Worm (Caenorhabditis elegans): ENCODE measurements around the gene K02C4.5.
A peak's percentile ranks its signal among the peaks of the same experiment; 100 is the strongest.

K02C4.5 gene

DNA sequence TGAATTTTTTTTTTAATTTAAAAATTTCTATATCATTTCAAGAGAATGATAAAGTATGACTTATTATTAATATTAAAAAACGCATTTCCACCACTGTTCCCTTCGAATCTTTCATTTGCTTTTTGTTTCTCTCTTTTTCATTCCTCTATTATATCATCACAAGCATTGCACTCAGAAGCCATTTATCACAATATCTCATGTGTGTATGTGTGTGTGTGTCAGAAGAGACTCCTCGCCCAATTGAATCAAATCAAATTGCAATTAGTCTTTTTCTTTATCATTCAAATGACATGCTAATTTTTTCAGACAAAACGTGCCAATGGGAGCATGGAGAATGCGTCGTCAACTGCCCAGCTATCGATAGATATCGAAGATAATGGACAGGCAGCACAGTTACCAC lies 37.9 kb downstream of the K02C4.5 start, which contains the start of gene unc-105:
TSS of gene unc-105 (plus strand) at position 301 of the 400 bp plus-strand sequence.
- no peak for TF ChIP-seq egl-13 (tag; optimal IDR thresholded peaks at IDR 0.05)
- no peak for TF ChIP-seq lin-15B (tag; optimal IDR thresholded peaks at IDR 0.05)
- peak; percentile 26 for TF ChIP-seq rnt-1 (tag; optimal IDR thresholded peaks at IDR 0.05)

DNA sequence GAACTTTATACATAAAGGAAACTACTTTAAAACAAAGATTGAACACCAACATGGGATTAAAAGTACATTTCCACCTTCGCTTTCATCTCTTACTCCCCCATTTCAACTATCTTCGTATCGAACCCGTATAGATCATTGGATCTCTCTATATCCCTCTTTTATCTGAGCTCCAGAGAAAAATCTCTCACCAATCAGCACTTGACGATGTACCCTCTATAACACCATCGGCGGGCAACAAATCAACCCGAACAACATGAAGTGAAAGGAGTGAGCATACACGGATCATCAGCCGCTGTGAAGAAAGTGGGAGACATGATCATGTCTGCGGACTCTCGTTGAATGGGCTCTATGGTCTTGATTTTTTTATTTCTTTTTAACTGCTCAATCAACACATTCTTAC lies 39.2 kb downstream of the K02C4.5 start:
- no peak for TF ChIP-seq blmp-1 (tag; optimal IDR thresholded peaks at IDR 0.05)
- TF ChIP-seq lin-14 (GFP tag; optimal IDR thresholded peaks at IDR 0.05), result peak; percentile 68
- TF ChIP-seq nhr-71 (tag; optimal IDR thresholded peaks at IDR 0.05), result peak; percentile 11
- TF ChIP-seq egl-27 (tag; optimal IDR thresholded peaks at IDR 0.05), result no peak
- TF ChIP-seq sox-4 (tag; optimal IDR thresholded peaks at IDR 0.05), result no peak
- TF ChIP-seq Y116A8C.19 (tag; optimal IDR thresholded peaks at IDR 0.05; ENCODE audit: borderline replicate concordance), result no peak
- TF ChIP-seq nhr-77 (tag; optimal IDR thresholded peaks at IDR 0.05), result no peak
- TF ChIP-seq rnt-1 (tag; optimal IDR thresholded peaks at IDR 0.05), result peak; percentile 70

DNA sequence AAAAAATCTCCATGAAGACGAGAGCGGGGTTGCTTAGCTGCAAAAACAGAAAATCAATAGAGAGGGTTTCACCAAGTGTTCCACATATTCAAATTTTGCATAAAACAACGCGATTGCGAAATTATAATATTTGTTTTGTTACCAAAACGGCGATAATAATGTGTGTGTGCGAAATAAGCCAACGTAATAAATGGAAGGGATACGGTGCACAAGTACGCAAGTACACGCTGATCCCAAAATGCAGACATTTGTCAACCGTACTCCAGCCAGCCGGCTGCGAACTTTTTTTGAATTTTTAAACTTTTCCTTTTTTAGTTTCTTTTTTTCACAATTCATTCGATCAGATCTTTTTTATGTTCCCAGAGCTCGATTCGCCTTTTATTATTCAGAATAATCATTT lies 46.6 kb downstream of the K02C4.5 start, which contains the start of gene ire-1:
TSS of gene ire-1 (minus strand) at position 44 of the 400 bp plus-strand sequence.
- TF ChIP-seq rnt-1 (tag; optimal IDR thresholded peaks at IDR 0.05) (peak; percentile 44), nhr-12 (tag; optimal IDR thresholded peaks at IDR 0.05) (no peak), sox-4 (tag; optimal IDR thresholded peaks at IDR 0.05) (no peak), zag-1 (tag; optimal IDR thresholded peaks at IDR 0.05) (no peak), vab-15 (tag; optimal IDR thresholded peaks at IDR 0.05) (no peak), blmp-1 (tag; optimal IDR thresholded peaks at IDR 0.05) (peak; percentile 49), nhr-90 (tag; optimal IDR thresholded peaks at IDR 0.05; ENCODE audit: poor library complexity) (no peak), pqm-1 (tag; optimal IDR thresholded peaks at IDR 0.05) (no peak), ztf-4 (tag; optimal IDR thresholded peaks at IDR 0.05) (no peak), fkh-8 (tag; optimal IDR thresholded peaks at IDR 0.05) (peak; percentile 48), unc-98 (GFP tag; IDR thresholded peaks at IDR 0.05) (no peak), efl-1 (optimal IDR thresholded peaks at IDR 0.05) (peak; percentile 52 to 69), efl-1 (GFP tag; optimal IDR thresholded peaks at IDR 0.05 in 1 of 2) (peak; percentile 70 to 95), elt-2 (tag; optimal IDR thresholded peaks at IDR 0.05) (no peak), sup-37 (GFP tag; optimal IDR thresholded peaks at IDR 0.05) (no peak), nhr-28 (tag; optimal IDR thresholded peaks at IDR 0.05) (no peak), nhr-77 (tag; optimal IDR thresholded peaks at IDR 0.05) (no peak), tlp-1 (tag; optimal IDR thresholded peaks at IDR 0.05) (no peak), ceh-90 (tag; optimal IDR thresholded peaks at IDR 0.05) (no peak), ama-1 (optimal IDR thresholded peaks at IDR 0.05) (no peak), nhr-11 (tag; optimal IDR thresholded peaks at IDR 0.05) (no peak), ces-1 (GFP tag; optimal IDR thresholded peaks at IDR 0.05) (no peak), nhr-85 (tag) (no peak), nhr-84 (tag; optimal IDR thresholded peaks at IDR 0.05) (no peak), nhr-237 (tag; optimal IDR thresholded peaks at IDR 0.05) (no peak), lin-35 (GFP tag; optimal IDR thresholded peaks at IDR 0.05) (peak; percentile 71 to 88), lin-14 (GFP tag; optimal IDR thresholded peaks at IDR 0.05) (peak; percentile 47), F16B12.6 (tag; optimal IDR thresholded peaks at IDR 0.05) (peak; percentile 85), C16A3.4 (tag; optimal IDR thresholded peaks at IDR 0.05) (peak; percentile 81), lin-13 (GFP tag; optimal IDR thresholded peaks at IDR 0.05) (no peak), hlh-4 (tag; optimal IDR thresholded peaks at IDR 0.05) (no peak), ceh-82 (tag; optimal IDR thresholded peaks at IDR 0.05) (peak in 2 of 3 experiments; percentile 31 to 50), egl-27 (tag; optimal IDR thresholded peaks at IDR 0.05) (no peak), hlh-17 (GFP tag; optimal IDR thresholded peaks at IDR 0.05; ENCODE audit: borderline replicate concordance) (no peak), zip-4 (GFP tag; optimal IDR thresholded peaks at IDR 0.05) (peak; percentile 15), mef-2 (tag; optimal IDR thresholded peaks at IDR 0.05) (no peak), C04F5.9 (tag; optimal IDR thresholded peaks at IDR 0.05) (no peak), mep-1 (tag; optimal IDR thresholded peaks at IDR 0.05) (peak; percentile 78), egl-13 (tag; optimal IDR thresholded peaks at IDR 0.05) (no peak), nhr-76 (tag; optimal IDR thresholded peaks at IDR 0.05) (no peak), C34B4.2 (tag; optimal IDR thresholded peaks at IDR 0.05) (no peak), ets-5 (GFP tag; IDR thresholded peaks at IDR 0.05) (no peak), nhr-20 (tag; optimal IDR thresholded peaks at IDR 0.05) (peak; percentile 39), lir-3 (tag; optimal IDR thresholded peaks at IDR 0.05; ENCODE audit: poor library complexity) (no peak), elt-3 (tag; optimal IDR thresholded peaks at IDR 0.05) (peak in 1 of 6 experiments; percentile 59), unc-62 (GFP tag; optimal IDR thresholded peaks at IDR 0.05) (no peak)
